Worm (Caenorhabditis elegans) whole organism, early embryonic: Measurements from ENCODE around the gene srz-14.

Experiments
- B0310.2 ChIP-seq: sonication (generic microtip); optimal IDR thresholded peaks from 2 replicates; lab custom pipeline; 2016; ENCODE audit warnings: mild to moderate bottlenecking, missing genetic modification characterization, missing compliant biosample characterization
- F13C5.2 ChIP-seq: sonication (generic microtip); optimal IDR thresholded peaks from 2 replicates; lab custom pipeline; 2017; ENCODE audit warnings: mild to moderate bottlenecking, missing genetic modification characterization, inconsistent platforms, missing compliant biosample characterization
- aly-1 ChIP-seq: sonication (generic microtip); optimal IDR thresholded peaks from 2 replicates; lab custom pipeline; 2016; ENCODE audit warnings: missing genetic modification characterization, missing compliant biosample characterization
- ama-1 ChIP-seq: fragments of 150-350 bp; optimal IDR thresholded peaks from 2 replicates; lab custom pipeline; 2014
- ceh-13 ChIP-seq: fragments of 200-800 bp; sonication (Bioruptor generic); optimal IDR thresholded peaks from 2 replicates; lab custom pipeline; 2018; ENCODE audit warnings: mild to moderate bottlenecking, missing genetic modification characterization, missing compliant biosample characterization
- ceh-36 ChIP-seq: sonication (generic microtip); optimal IDR thresholded peaks from 2 replicates; lab custom pipeline; 2016; ENCODE audit warnings: missing genetic modification characterization, inconsistent platforms, missing compliant biosample characterization
- ets-7 ChIP-seq: sonication (generic microtip); optimal IDR thresholded peaks from 2 replicates; lab custom pipeline; 2016; ENCODE audit warnings: missing genotype, missing genetic modification characterization, missing compliant biosample characterization
- flt-1 ChIP-seq: fragments of 200-800 bp; sonication (Bioruptor generic); IDR thresholded peaks from 2 replicates; pipeline ENCODE4 v1.3.6; 2022; ENCODE audit warnings: missing genetic modification characterization, missing compliant biosample characterization
- hmbx-1 ChIP-seq: sonication (generic microtip); optimal IDR thresholded peaks from 2 replicates; lab custom pipeline; 2016; ENCODE audit warnings: mild to moderate bottlenecking, missing genetic modification characterization, missing compliant biosample characterization
- hmg-4 ChIP-seq: fragments of 200-800 bp; sonication (Bioruptor generic); optimal IDR thresholded peaks from 2 replicates; lab custom pipeline; 2018; ENCODE audit warnings: mild to moderate bottlenecking, missing genetic modification characterization, missing compliant biosample characterization
- hnd-1 ChIP-seq: sonication (generic microtip); optimal IDR thresholded peaks from 2 replicates; lab custom pipeline; 2016; ENCODE audit warnings: missing genetic modification characterization, missing compliant biosample characterization
- pes-1 ChIP-seq: fragments of 200-800 bp; sonication (Bioruptor generic); IDR thresholded peaks from 2 replicates; pipeline ENCODE4 v1.3.6; 2022; ENCODE audit warnings: missing genetic modification reagents, missing genetic modification characterization, missing compliant biosample characterization
- scrt-1 ChIP-seq: fragments of 200-800 bp; sonication (Bioruptor generic); IDR thresholded peaks from 2 replicates; pipeline ENCODE4 v1.3.6; 2022; ENCODE audit warnings: missing genetic modification characterization, missing compliant biosample characterization
- sea-1 ChIP-seq: fragments of 200-800 bp; sonication (Bioruptor generic); conservative IDR thresholded peaks from 2 replicates; pipeline ENCODE4 v1.3.6; 2022; ENCODE audit warnings: missing genetic modification characterization, missing compliant biosample characterization
- tbx-11 ChIP-seq: fragments of 200-800 bp; sonication (Bioruptor generic); IDR thresholded peaks from 2 replicates; pipeline ENCODE4 v1.3.6; 2022; ENCODE audit warnings: missing genetic modification characterization, missing compliant biosample characterization
- tbx-37 ChIP-seq: fragments of 200-800 bp; sonication (Bioruptor generic); conservative IDR thresholded peaks from 2 replicates; pipeline ENCODE4 v1.3.6; 2022; ENCODE audit warnings: missing genetic modification reagents, missing genetic modification characterization, missing compliant biosample characterization
- tra-4 ChIP-seq: sonication (generic microtip); optimal IDR thresholded peaks from 2 replicates; lab custom pipeline; 2017; ENCODE audit warnings: missing genetic modification characterization, missing compliant biosample characterization

Gene srz-14

DNA sequence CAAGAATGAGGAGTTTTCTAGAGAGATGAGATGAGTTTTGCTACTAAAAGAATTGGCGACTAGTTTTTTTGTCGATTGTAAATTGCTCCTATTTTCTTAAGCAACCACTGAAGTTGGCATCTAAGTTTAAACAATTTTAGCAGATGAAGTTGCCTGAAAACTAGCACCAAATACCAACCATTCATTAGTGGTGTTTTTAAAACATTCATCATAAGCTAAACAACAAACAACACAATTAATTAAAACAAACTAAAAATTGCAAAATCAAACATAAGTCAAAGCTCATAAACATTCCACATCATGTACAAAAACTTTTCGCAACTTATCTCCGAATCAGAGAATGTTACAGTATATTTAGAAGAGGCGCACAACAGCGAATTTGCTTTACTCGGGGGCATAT is 1.3 kb upstream of the srz-14 start, which contains the start of gene srz-13:
Gene srz-13 (plus strand): TSS at position 301 of the 400 bp plus-strand sequence.
- TF ChIP-seq ceh-13: no peak
- TF ChIP-seq tbx-37 (GFP tag; lab: Robert Waterston, UW): no peak
- TF ChIP-seq pes-1 (GFP tag; lab: Robert Waterston, UW): no peak
- no peak for TF ChIP-seq ama-1
- no peak for TF ChIP-seq hmbx-1 (tag; lab: Kevin White, UChicago)
- TF ChIP-seq sea-1 (GFP tag; lab: Robert Waterston, UW): no peak

DNA sequence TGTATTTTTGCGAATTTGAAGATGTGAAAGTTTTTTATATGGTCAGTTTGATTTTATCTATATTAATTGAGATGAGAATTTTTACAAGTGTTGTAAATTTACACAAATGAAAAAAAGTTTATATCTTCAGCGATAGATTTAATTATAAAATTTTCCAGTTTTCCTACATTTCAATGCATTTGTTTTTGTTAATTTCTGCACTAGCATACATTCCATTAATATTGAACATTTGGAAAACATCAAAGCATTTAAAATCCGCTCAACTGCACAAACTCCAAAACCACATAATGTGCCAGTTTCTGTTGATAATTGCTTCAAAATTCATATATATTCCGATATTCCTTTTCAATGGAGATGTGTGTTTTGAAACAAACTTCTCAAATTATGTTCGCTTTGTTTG is 539 bp upstream of the srz-14 start, which contains the start of gene srh-277:
Gene srh-277 (plus strand): TSS at position 301 of the 400 bp plus-strand sequence.
- TF ChIP-seq sea-1 (GFP tag; lab: Robert Waterston, UW) (no peak), tbx-37 (GFP tag; lab: Robert Waterston, UW) (no peak), flt-1 (GFP tag; lab: Robert Waterston, UW) (no peak), hmg-4 (GFP tag; lab: Kevin White, UChicago) (no peak), tbx-11 (GFP tag; lab: Robert Waterston, UW) (no peak), B0310.2 (tag; lab: Kevin White, UChicago) (no peak), ets-7 (tag; lab: Kevin White, UChicago) (no peak), pes-1 (GFP tag; lab: Robert Waterston, UW) (no peak), hmbx-1 (tag; lab: Kevin White, UChicago) (no peak)

DNA sequence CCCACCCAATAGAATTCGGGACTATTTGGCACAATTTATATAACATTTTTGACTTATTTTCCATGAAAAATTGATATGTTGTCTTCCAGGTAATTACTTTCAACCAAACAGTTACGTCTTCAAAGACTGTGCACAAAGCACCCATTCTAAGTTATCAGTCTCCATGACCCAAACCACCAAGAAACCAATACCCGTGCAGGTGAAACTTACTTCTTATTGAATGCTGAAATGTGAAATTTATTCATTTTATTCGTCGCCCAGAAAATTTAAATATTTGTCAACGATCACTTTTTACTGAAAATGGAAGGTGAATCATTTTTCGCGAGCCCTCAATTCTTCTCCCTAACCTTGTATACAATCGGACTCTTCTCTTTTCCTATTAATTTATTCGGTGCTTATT is 7.0 kb downstream of the srz-14 start, which contains the start of gene srh-281:
Gene srh-281 (plus strand): TSS at position 301 of the 400 bp plus-strand sequence.
- no peak for TF ChIP-seq tbx-37 (GFP tag; lab: Robert Waterston, UW)
- TF ChIP-seq sea-1 (GFP tag; lab: Robert Waterston, UW): no peak
- TF ChIP-seq F13C5.2 (tag; lab: Kevin White, UChicago): no peak
- TF ChIP-seq ama-1: no peak
- TF ChIP-seq pes-1 (GFP tag; lab: Robert Waterston, UW): no peak
- no peak for TF ChIP-seq ceh-13

DNA sequence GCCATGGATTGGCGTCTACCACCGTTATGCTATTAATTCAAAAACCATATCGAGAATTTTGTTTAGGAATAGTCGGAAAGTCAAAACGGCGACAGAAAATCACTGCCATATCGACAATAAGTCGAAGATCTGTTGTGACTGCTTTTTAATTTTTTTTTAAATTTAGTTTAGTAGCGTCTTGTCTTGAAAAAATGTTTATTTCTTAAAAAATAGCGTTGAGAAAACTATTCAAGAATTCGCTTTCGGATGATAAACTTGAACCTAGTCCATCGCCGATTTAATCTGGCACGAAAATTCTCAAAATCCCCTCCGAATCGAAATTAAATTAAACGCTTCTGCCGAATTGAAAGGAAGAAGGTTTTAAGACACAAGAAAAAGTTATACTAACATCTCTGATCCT is 8.7 kb downstream of the srz-14 start, which contains the start of gene srh-279:
Gene srh-279 (plus strand): TSS at position 301 of the 400 bp plus-strand sequence.
- TF ChIP-seq hnd-1 (tag; lab: Kevin White, UChicago) (no peak), flt-1 (GFP tag; lab: Robert Waterston, UW) (no peak), tbx-11 (GFP tag; lab: Robert Waterston, UW) (no peak), ceh-36 (tag; lab: Kevin White, UChicago) (no peak), sea-1 (GFP tag; lab: Robert Waterston, UW) (no peak), ceh-13 (no peak), aly-1 (tag; lab: Kevin White, UChicago) (no peak), pes-1 (GFP tag; lab: Robert Waterston, UW) (no peak), F13C5.2 (tag; lab: Kevin White, UChicago) (no peak), hmg-4 (GFP tag; lab: Kevin White, UChicago) (no peak), hmbx-1 (tag; lab: Kevin White, UChicago) (no peak), ama-1 (no peak), scrt-1 (GFP tag; lab: Robert Waterston, UW) (no peak), tbx-37 (GFP tag; lab: Robert Waterston, UW) (no peak), tra-4 (tag; lab: Kevin White, UChicago) (no peak), B0310.2 (tag; lab: Kevin White, UChicago) (no peak), ets-7 (tag; lab: Kevin White, UChicago) (no peak)

DNA sequence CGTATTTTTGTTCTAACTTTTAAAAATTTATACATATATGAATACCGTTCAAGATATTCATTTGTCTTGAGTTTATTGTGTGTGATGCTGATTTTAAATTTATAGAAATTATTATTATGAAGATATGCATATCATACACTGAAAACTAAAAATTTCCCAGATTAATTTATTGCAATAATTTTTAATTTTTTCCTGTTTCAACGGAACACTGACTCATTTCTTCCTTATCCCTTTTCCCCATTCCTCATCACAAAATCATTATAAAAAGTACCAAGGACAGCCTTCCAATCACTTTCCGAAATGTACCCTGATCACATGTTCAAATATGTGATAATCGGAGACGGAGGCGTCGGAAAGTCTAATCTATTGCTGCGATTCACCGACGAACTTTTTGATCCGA is 11.2 kb downstream of the srz-14 start, which contains the start of gene rabr-4:
Gene rabr-4 (plus strand): TSS at position 301 of the 400 bp plus-strand sequence.
- TF ChIP-seq flt-1 (GFP tag; lab: Robert Waterston, UW) (no peak), F13C5.2 (tag; lab: Kevin White, UChicago) (no peak), tbx-37 (GFP tag; lab: Robert Waterston, UW) (no peak), hmg-4 (GFP tag; lab: Kevin White, UChicago) (no peak), B0310.2 (tag; lab: Kevin White, UChicago) (no peak), sea-1 (GFP tag; lab: Robert Waterston, UW) (no peak), scrt-1 (GFP tag; lab: Robert Waterston, UW) (no peak), hnd-1 (tag; lab: Kevin White, UChicago) (no peak), tra-4 (tag; lab: Kevin White, UChicago) (no peak), tbx-11 (GFP tag; lab: Robert Waterston, UW) (no peak)

DNA sequence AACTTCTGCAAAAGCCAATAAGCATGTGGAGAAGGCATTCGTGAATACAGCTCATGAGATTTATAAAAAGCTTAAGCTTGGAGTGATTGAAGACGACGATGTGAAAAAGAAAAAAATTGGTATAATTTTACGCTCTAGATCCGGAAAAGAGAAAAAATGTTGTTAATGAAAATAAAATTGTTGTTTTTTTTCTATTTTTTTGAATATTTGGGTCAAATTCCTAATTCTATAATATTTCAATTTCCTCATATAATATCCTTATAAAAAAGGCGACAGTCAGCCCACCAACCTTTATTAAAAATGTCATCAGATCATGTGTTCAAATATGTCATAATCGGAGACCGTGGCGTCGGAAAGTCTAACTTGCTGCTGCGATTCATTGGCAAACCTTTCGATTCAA is 11.9 kb downstream of the srz-14 start, which contains the start of gene rabr-3:
Gene rabr-3 (plus strand): TSS at position 301 of the 400 bp plus-strand sequence.
- TF ChIP-seq hmbx-1 (tag; lab: Kevin White, UChicago) (no peak), flt-1 (GFP tag; lab: Robert Waterston, UW) (no peak), ceh-36 (tag; lab: Kevin White, UChicago) (no peak), tbx-11 (GFP tag; lab: Robert Waterston, UW) (no peak), hmg-4 (GFP tag; lab: Kevin White, UChicago) (no peak), tra-4 (tag; lab: Kevin White, UChicago) (no peak), tbx-37 (GFP tag; lab: Robert Waterston, UW) (no peak)

DNA sequence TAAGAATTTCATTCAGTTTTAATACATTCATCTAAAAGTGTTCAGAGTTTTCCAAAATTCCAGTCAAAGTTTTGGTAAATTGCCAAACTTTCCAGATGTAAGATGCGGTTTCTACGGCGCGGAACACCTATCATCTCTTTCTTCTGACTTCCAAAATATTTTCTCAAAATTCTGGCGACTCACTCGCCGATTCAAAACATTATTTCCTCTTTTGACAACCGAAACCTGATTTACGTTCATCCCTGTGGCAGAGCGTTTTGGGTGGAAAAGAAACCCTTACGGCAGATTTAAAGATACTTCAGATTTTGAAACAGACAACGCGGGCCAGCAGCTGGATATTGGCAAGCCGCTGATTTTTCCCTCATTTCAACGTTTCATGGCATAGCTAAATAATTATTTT is 14.6 kb downstream of the srz-14 start, which contains the start of gene F11A5.5:
Gene F11A5.5 (plus strand): TSS at position 301 of the 400 bp plus-strand sequence.
- TF ChIP-seq sea-1 (GFP tag; lab: Robert Waterston, UW) (no peak), B0310.2 (tag; lab: Kevin White, UChicago) (no peak), tra-4 (tag; lab: Kevin White, UChicago) (no peak), flt-1 (GFP tag; lab: Robert Waterston, UW) (no peak), aly-1 (tag; lab: Kevin White, UChicago) (no peak), tbx-37 (GFP tag; lab: Robert Waterston, UW) (no peak), ets-7 (tag; lab: Kevin White, UChicago) (no peak)
